Fruit fly (Drosophila melanogaster): ENCODE results near the gene CG11970.

dm6 chr3R:8998243-8998642, 13.7 kb downstream of the CG11970 start:
- no peak for TF ChIP-seq dsf (GFP tag; optimal IDR thresholded peaks at IDR 0.05; ENCODE audit: borderline replicate concordance)
- TF ChIP-seq sage (GFP tag; optimal IDR thresholded peaks at IDR 0.05): no peak
- no peak for TF ChIP-seq foxo (GFP tag; optimal IDR thresholded peaks at IDR 0.05)
- no peak for TF ChIP-seq Dif (GFP tag; optimal IDR thresholded peaks at IDR 0.05; ENCODE audit: partially characterized antibody)
- TF ChIP-seq Hr78 (GFP tag; optimal IDR thresholded peaks at IDR 0.05): no peak

Measured in whole organism, wandering third instar larva.